Worm (Caenorhabditis elegans) whole organism, L3 larva: ENCODE measurements around the gene F59E11.2.

ENCODE experiments used
- R02D3.7 ChIP-seq: fragments of 150-350 bp; optimal IDR thresholded peaks from 2 replicates; lab custom pipeline; 2014; ENCODE audit warnings: missing biosample characterization, missing genetic modification characterization
- ZK546.5 ChIP-seq: sonication (generic microtip); optimal IDR thresholded peaks from 2 replicates; lab custom pipeline; 2017; ENCODE audit warnings: missing biosample characterization, missing genetic modification characterization
- aly-2 ChIP-seq: fragments of 150-350 bp; optimal IDR thresholded peaks from 2 replicates; lab custom pipeline; 2014; ENCODE audit warnings: missing biosample characterization, missing genetic modification characterization
- ama-1 ChIP-seq: fragments of 150-350 bp; optimal IDR thresholded peaks from 2 replicates; lab custom pipeline; 2018
- ceh-28 ChIP-seq: fragments of 150-350 bp; optimal IDR thresholded peaks from 2 replicates; lab custom pipeline; 2014; ENCODE audit warnings: missing biosample characterization, missing genetic modification reagents, missing genetic modification characterization
- ceh-82 ChIP-seq: fragments of 150-350 bp; optimal IDR thresholded peaks from 2 replicates; lab custom pipeline; 2014; ENCODE audit warnings: missing biosample characterization, missing genetic modification characterization
- ceh-9 ChIP-seq: sonication (generic microtip); optimal IDR thresholded peaks from 2 replicates; lab custom pipeline; 2018; ENCODE audit warnings: missing biosample characterization, missing genetic modification characterization
- egl-27 ChIP-seq: sonication (generic microtip); optimal IDR thresholded peaks from 4 replicates; lab custom pipeline; 2017; ENCODE audit warnings: missing biosample characterization, missing genetic modification reagents, missing genetic modification characterization
- egl-5 ChIP-seq: fragments of 150-350 bp; optimal IDR thresholded peaks from 2 replicates; lab custom pipeline; 2017; ENCODE audit warnings: missing biosample characterization, missing genetic modification reagents, missing genetic modification characterization, inconsistent platforms
- elt-3 ChIP-seq, 3 experiments: fragments of 150-350 bp in 1 of 3; sonication (generic microtip) in 2 of 3; optimal IDR thresholded peaks; 2 replicates in 2 of 3; 4 replicates in 1 of 3; lab custom pipeline; 2014 to 2017; ENCODE audit warnings: missing biosample characterization in 3 of 3, missing genetic modification characterization in 3 of 3
- fkh-2 ChIP-seq: fragments of 150-350 bp; optimal IDR thresholded peaks from 2 replicates; lab custom pipeline; 2014; ENCODE audit warnings: missing biosample characterization, missing genetic modification reagents, missing genetic modification characterization
- jun-1 ChIP-seq: fragments of 150-350 bp; optimal IDR thresholded peaks from 2 replicates; lab custom pipeline; 2014; ENCODE audit warnings: missing biosample characterization, missing genetic modification reagents, missing genetic modification characterization
- lin-15B ChIP-seq: fragments of 150-350 bp; optimal IDR thresholded peaks from 2 replicates; lab custom pipeline; 2014; ENCODE audit warnings: missing biosample characterization, missing genetic modification characterization
- lin-39 ChIP-seq: fragments of 150-350 bp; optimal IDR thresholded peaks from 2 replicates; lab custom pipeline; 2018; ENCODE audit warnings: missing biosample characterization, missing genetic modification reagents, missing genetic modification characterization
- lsy-12 ChIP-seq: sonication (generic microtip); optimal IDR thresholded peaks from 2 replicates; lab custom pipeline; 2016; ENCODE audit warnings: mild to moderate bottlenecking, missing genetic modification characterization, missing compliant biosample characterization
- mdl-1 ChIP-seq: fragments of 150-350 bp; optimal IDR thresholded peaks from 2 replicates; lab custom pipeline; 2014; ENCODE audit warnings: missing biosample characterization, missing genetic modification characterization
- nfya-1 ChIP-seq: sonication (generic microtip); optimal IDR thresholded peaks from 2 replicates; lab custom pipeline; 2017; ENCODE audit warnings: missing genetic modification characterization, mild to moderate bottlenecking, missing compliant biosample characterization, antibody characterized with exemption, moderate library complexity; ENCODE audit not compliant: insufficient read depth
- nhr-23 ChIP-seq: fragments of 150-350 bp; optimal IDR thresholded peaks from 2 replicates; lab custom pipeline; 2014; ENCODE audit warnings: missing biosample characterization, missing genetic modification reagents, missing genetic modification characterization
- nhr-237 ChIP-seq: fragments of 150-350 bp; optimal IDR thresholded peaks from 2 replicates; lab custom pipeline; 2014; ENCODE audit warnings: missing biosample characterization, missing genetic modification characterization
- nhr-25 ChIP-seq: sonication (generic microtip); optimal IDR thresholded peaks from 2 replicates; lab custom pipeline; 2017; ENCODE audit warnings: missing biosample characterization, missing genetic modification characterization
- nhr-28 ChIP-seq: fragments of 150-350 bp; optimal IDR thresholded peaks from 2 replicates; lab custom pipeline; 2014; ENCODE audit warnings: missing biosample characterization, missing genetic modification characterization
- nhr-43 ChIP-seq: sonication (generic microtip); optimal IDR thresholded peaks from 2 replicates; lab custom pipeline; 2016; ENCODE audit warnings: mild to moderate bottlenecking, missing genetic modification characterization, missing compliant biosample characterization; ENCODE audit not compliant: poor library complexity, severe bottlenecking
- nhr-76 ChIP-seq: fragments of 150-350 bp; sonication (generic microtip); optimal IDR thresholded peaks from 5 replicates; lab custom pipeline; 2014; ENCODE audit warnings: missing biosample characterization, missing genetic modification characterization
- pha-4 ChIP-seq: fragments of 150-350 bp; optimal IDR thresholded peaks from 2 replicates; lab custom pipeline; 2014; ENCODE audit warnings: missing biosample characterization, missing genetic modification reagents, missing genetic modification characterization
- pqm-1 ChIP-seq: fragments of 150-350 bp; optimal IDR thresholded peaks from 2 replicates; lab custom pipeline; 2017; ENCODE audit warnings: missing biosample characterization, missing genetic modification characterization, inconsistent platforms
- sea-2 ChIP-seq: fragments of 150-350 bp; sonication (generic microtip); optimal IDR thresholded peaks from 4 replicates; lab custom pipeline; 2014; ENCODE audit warnings: missing biosample characterization, missing genetic modification reagents, missing genetic modification characterization
- skn-1 ChIP-seq: fragments of 150-350 bp; optimal IDR thresholded peaks from 2 replicates; lab custom pipeline; 2014; ENCODE audit warnings: missing biosample characterization, missing genetic modification characterization
- snpc-4 ChIP-seq: fragments of 150-350 bp; optimal IDR thresholded peaks from 2 replicates; lab custom pipeline; 2014; ENCODE audit warnings: missing biosample characterization, missing genetic modification characterization
- tbx-2 ChIP-seq: sonication (generic microtip); optimal IDR thresholded peaks from 2 replicates; lab custom pipeline; 2016; ENCODE audit warnings: mild to moderate bottlenecking, missing genetic modification characterization, missing compliant biosample characterization
- unc-62 ChIP-seq: fragments of 150-350 bp; sonication (generic microtip); optimal IDR thresholded peaks from 4 replicates; lab custom pipeline; 2014; ENCODE audit warnings: missing biosample characterization, missing genetic modification reagents, missing genetic modification characterization
- ztf-11 ChIP-seq: fragments of 150-350 bp; optimal IDR thresholded peaks from 2 replicates; lab custom pipeline; 2014; ENCODE audit warnings: missing biosample characterization, missing genetic modification characterization
- ztf-4 ChIP-seq: fragments of 150-350 bp; optimal IDR thresholded peaks from 2 replicates; lab custom pipeline; 2014; ENCODE audit warnings: missing biosample characterization, missing genetic modification characterization

The F59E11.2 gene

ce11 chrV:9001175-9001574 is at the start of gene F59E11.2:
Gene F59E11.2, plus strand, starts transcription at chrV:9001475.
- TF ChIP-seq nhr-237 (tag; lab: Kevin White, UChicago): no peak
- TF ChIP-seq nhr-43 (tag; lab: Kevin White, UChicago): no peak
- TF ChIP-seq unc-62: no peak
- TF ChIP-seq ama-1: no peak
- no peak for TF ChIP-seq R02D3.7 (tag; lab: Kevin White, UChicago)
- TF ChIP-seq ceh-82 (tag; lab: Kevin White, UChicago): no peak

ce11 chrV:8956387-8957095 is 44.7 kb upstream of the F59E11.2 start, which contains the start of gene ttc-17:
Gene ttc-17, plus strand, starts transcription at chrV:8957045.
- TF ChIP-seq ceh-9 (tag; lab: Kevin White, UChicago) (no peak), nhr-25 (tag; lab: Kevin White, UChicago) (peak; percentile 65)

ce11 chrV:8964055-8964758 is 37.1 kb upstream of the F59E11.2 start, which contains the start of gene nhr-44:
Gene nhr-44, minus strand, starts transcription at chrV:8964105.
- no peak for TF ChIP-seq lin-39 (tag; lab: Kevin White, UChicago)
- TF ChIP-seq nhr-76: no peak
- no peak for TF ChIP-seq ZK546.5 (tag; lab: Kevin White, UChicago)
- no peak for TF ChIP-seq ceh-82 (tag; lab: Kevin White, UChicago)
- no peak for TF ChIP-seq pqm-1 (tag; lab: Kevin White, UChicago)
- no peak for TF ChIP-seq aly-2 (tag; lab: Kevin White, UChicago)
- no peak for TF ChIP-seq elt-3 (tag; optimal IDR thresholded peaks at IDR 0.05; lab: Kevin White, UChicago)
- TF ChIP-seq pha-4 (tag; lab: Kevin White, UChicago): peak; percentile 46
- TF ChIP-seq tbx-2 (tag; lab: Kevin White, UChicago): no peak
- peak; percentile 78 for TF ChIP-seq nhr-25 (tag; lab: Kevin White, UChicago)
- TF ChIP-seq skn-1 (tag; lab: Kevin White, UChicago): no peak
- no peak for TF ChIP-seq snpc-4

ce11 chrV:8966086-8966485 is 35.2 kb upstream of the F59E11.2 start, which contains the start of gene nhr-219:
Gene nhr-219, minus strand, starts transcription at chrV:8966186.
- TF ChIP-seq mdl-1 (tag; lab: Kevin White, UChicago) (no peak), jun-1 (no peak), nfya-1 (tag; lab: Kevin White, UChicago) (no peak), nhr-23 (no peak), lsy-12 (no peak), snpc-4 (no peak), ztf-11 (tag; lab: Kevin White, UChicago) (no peak), pqm-1 (tag; lab: Kevin White, UChicago) (no peak), nhr-43 (tag; lab: Kevin White, UChicago) (no peak), sea-2 (GFP tag; lab: Kevin White, UChicago) (no peak), ceh-28 (no peak), egl-5 (tag; lab: Kevin White, UChicago) (no peak), lin-15B (tag; lab: Kevin White, UChicago) (no peak), egl-27 (tag; lab: Kevin White, UChicago) (no peak), skn-1 (tag; lab: Kevin White, UChicago) (no peak), fkh-2 (tag; lab: Kevin White, UChicago) (no peak), ztf-4 (tag; lab: Kevin White, UChicago) (no peak), R02D3.7 (tag; lab: Kevin White, UChicago) (no peak), tbx-2 (tag; lab: Kevin White, UChicago) (no peak)

ce11 chrV:8972271-8972670 is 29.0 kb upstream of the F59E11.2 start, which contains the start of gene nhr-195:
Gene nhr-195, minus strand, starts transcription at chrV:8972371.
- TF ChIP-seq egl-5 (tag; lab: Kevin White, UChicago): no peak
- no peak for TF ChIP-seq ceh-9 (tag; lab: Kevin White, UChicago)
- no peak for TF ChIP-seq fkh-2 (tag; lab: Kevin White, UChicago)
- no peak for TF ChIP-seq ztf-11 (tag; lab: Kevin White, UChicago)
- TF ChIP-seq sea-2 (GFP tag; lab: Kevin White, UChicago): no peak
- TF ChIP-seq unc-62: no peak
- TF ChIP-seq ceh-28: no peak
- no peak for TF ChIP-seq lin-15B (tag; lab: Kevin White, UChicago)
- no peak for TF ChIP-seq nhr-28 (tag; lab: Kevin White, UChicago)
- TF ChIP-seq skn-1 (tag; lab: Kevin White, UChicago): no peak
- TF ChIP-seq pqm-1 (tag; lab: Kevin White, UChicago): no peak
